Worm (Caenorhabditis elegans) whole organism, L3 larva: ENCODE data around the gene gtf-2A2.

Experiments
- R02D3.7 ChIP-seq: fragments of 150-350 bp; optimal IDR thresholded peaks from 2 replicates; lab custom pipeline; 2014; ENCODE audit warnings: missing biosample characterization, missing genetic modification characterization
- ZK546.5 ChIP-seq: sonication (generic microtip); optimal IDR thresholded peaks from 2 replicates; lab custom pipeline; 2017; ENCODE audit warnings: missing biosample characterization, missing genetic modification characterization
- aly-2 ChIP-seq: fragments of 150-350 bp; optimal IDR thresholded peaks from 2 replicates; lab custom pipeline; 2014; ENCODE audit warnings: missing biosample characterization, missing genetic modification characterization
- ama-1 ChIP-seq: fragments of 150-350 bp; optimal IDR thresholded peaks from 2 replicates; lab custom pipeline; 2018
- ceh-16 ChIP-seq: sonication (generic microtip); optimal IDR thresholded peaks from 2 replicates; lab custom pipeline; 2017; ENCODE audit warnings: missing biosample characterization, missing genetic modification characterization
- ceh-28 ChIP-seq: fragments of 150-350 bp; optimal IDR thresholded peaks from 2 replicates; lab custom pipeline; 2014; ENCODE audit warnings: missing biosample characterization, missing genetic modification reagents, missing genetic modification characterization
- ceh-82 ChIP-seq: fragments of 150-350 bp; optimal IDR thresholded peaks from 2 replicates; lab custom pipeline; 2014; ENCODE audit warnings: missing biosample characterization, missing genetic modification characterization
- ceh-9 ChIP-seq: sonication (generic microtip); optimal IDR thresholded peaks from 2 replicates; lab custom pipeline; 2018; ENCODE audit warnings: missing biosample characterization, missing genetic modification characterization
- daf-12 ChIP-seq: fragments of 150-350 bp; optimal IDR thresholded peaks from 2 replicates; lab custom pipeline; 2014; ENCODE audit warnings: missing biosample characterization, missing genetic modification reagents, missing genetic modification characterization
- egl-27 ChIP-seq: sonication (generic microtip); optimal IDR thresholded peaks from 4 replicates; lab custom pipeline; 2017; ENCODE audit warnings: missing biosample characterization, missing genetic modification reagents, missing genetic modification characterization
- egl-5 ChIP-seq: fragments of 150-350 bp; optimal IDR thresholded peaks from 2 replicates; lab custom pipeline; 2017; ENCODE audit warnings: missing biosample characterization, missing genetic modification reagents, missing genetic modification characterization, inconsistent platforms
- elt-1 ChIP-seq: fragments of 150-350 bp; optimal IDR thresholded peaks from 2 replicates; lab custom pipeline; 2014; ENCODE audit warnings: missing biosample characterization, missing genetic modification characterization
- elt-2 ChIP-seq: sonication (generic microtip); optimal IDR thresholded peaks from 2 replicates; lab custom pipeline; 2016; ENCODE audit warnings: missing genetic modification reagents, mild to moderate bottlenecking, missing genetic modification characterization, missing compliant biosample characterization
- fkh-10 ChIP-seq: sonication (generic microtip); optimal IDR thresholded peaks from 2 replicates; lab custom pipeline; 2017; ENCODE audit warnings: missing biosample characterization, missing genetic modification reagents, missing genetic modification characterization
- fkh-2 ChIP-seq: fragments of 150-350 bp; optimal IDR thresholded peaks from 2 replicates; lab custom pipeline; 2014; ENCODE audit warnings: missing biosample characterization, missing genetic modification reagents, missing genetic modification characterization
- fos-1 ChIP-seq: fragments of 150-350 bp; optimal IDR thresholded peaks from 2 replicates; lab custom pipeline; 2014; ENCODE audit warnings: missing biosample characterization, missing genetic modification characterization
- hmg-11 ChIP-seq: sonication (generic microtip); optimal IDR thresholded peaks from 2 replicates; lab custom pipeline; 2016; ENCODE audit warnings: missing genetic modification characterization, missing compliant biosample characterization
- lin-15B ChIP-seq: fragments of 150-350 bp; optimal IDR thresholded peaks from 2 replicates; lab custom pipeline; 2014; ENCODE audit warnings: missing biosample characterization, missing genetic modification characterization
- lin-39 ChIP-seq: fragments of 150-350 bp; optimal IDR thresholded peaks from 2 replicates; lab custom pipeline; 2018; ENCODE audit warnings: missing biosample characterization, missing genetic modification reagents, missing genetic modification characterization
- mdl-1 ChIP-seq: fragments of 150-350 bp; optimal IDR thresholded peaks from 2 replicates; lab custom pipeline; 2014; ENCODE audit warnings: missing biosample characterization, missing genetic modification characterization
- mml-1 ChIP-seq: fragments of 150-350 bp; sonication (generic microtip); optimal IDR thresholded peaks from 3 replicates; lab custom pipeline; 2014; ENCODE audit warnings: missing biosample characterization, missing genetic modification characterization
- nfya-1 ChIP-seq: sonication (generic microtip); optimal IDR thresholded peaks from 2 replicates; lab custom pipeline; 2017; ENCODE audit warnings: missing genetic modification characterization, mild to moderate bottlenecking, missing compliant biosample characterization, antibody characterized with exemption, moderate library complexity; ENCODE audit not compliant: insufficient read depth
- nhr-11 ChIP-seq: fragments of 150-350 bp; optimal IDR thresholded peaks from 2 replicates; lab custom pipeline; 2014; ENCODE audit warnings: missing biosample characterization, missing genetic modification characterization
- nhr-12 ChIP-seq: fragments of 150-350 bp; optimal IDR thresholded peaks from 2 replicates; lab custom pipeline; 2014; ENCODE audit warnings: missing biosample characterization, missing genetic modification characterization
- nhr-237 ChIP-seq: fragments of 150-350 bp; optimal IDR thresholded peaks from 2 replicates; lab custom pipeline; 2014; ENCODE audit warnings: missing biosample characterization, missing genetic modification characterization
- nhr-25 ChIP-seq: sonication (generic microtip); optimal IDR thresholded peaks from 2 replicates; lab custom pipeline; 2017; ENCODE audit warnings: missing biosample characterization, missing genetic modification characterization
- nhr-28 ChIP-seq: fragments of 150-350 bp; optimal IDR thresholded peaks from 2 replicates; lab custom pipeline; 2014; ENCODE audit warnings: missing biosample characterization, missing genetic modification characterization
- nhr-43 ChIP-seq: sonication (generic microtip); optimal IDR thresholded peaks from 2 replicates; lab custom pipeline; 2016; ENCODE audit warnings: mild to moderate bottlenecking, missing genetic modification characterization, missing compliant biosample characterization; ENCODE audit not compliant: poor library complexity, severe bottlenecking
- nhr-76 ChIP-seq: fragments of 150-350 bp; sonication (generic microtip); optimal IDR thresholded peaks from 5 replicates; lab custom pipeline; 2014; ENCODE audit warnings: missing biosample characterization, missing genetic modification characterization
- nhr-77 ChIP-seq: fragments of 150-350 bp; optimal IDR thresholded peaks from 2 replicates; lab custom pipeline; 2014; ENCODE audit warnings: missing biosample characterization, missing genetic modification characterization
- pha-4 ChIP-seq: fragments of 150-350 bp; optimal IDR thresholded peaks from 2 replicates; lab custom pipeline; 2014; ENCODE audit warnings: missing biosample characterization, missing genetic modification reagents, missing genetic modification characterization
- sea-2 ChIP-seq: fragments of 150-350 bp; sonication (generic microtip); optimal IDR thresholded peaks from 4 replicates; lab custom pipeline; 2014; ENCODE audit warnings: missing biosample characterization, missing genetic modification reagents, missing genetic modification characterization
- skn-1 ChIP-seq: fragments of 150-350 bp; optimal IDR thresholded peaks from 2 replicates; lab custom pipeline; 2014; ENCODE audit warnings: missing biosample characterization, missing genetic modification characterization
- snpc-4 ChIP-seq: fragments of 150-350 bp; optimal IDR thresholded peaks from 2 replicates; lab custom pipeline; 2014; ENCODE audit warnings: missing biosample characterization, missing genetic modification characterization
- unc-39 ChIP-seq: sonication (generic microtip); optimal IDR thresholded peaks from 4 replicates; lab custom pipeline; 2017; ENCODE audit warnings: missing biosample characterization, missing genetic modification characterization
- unc-62 ChIP-seq: fragments of 150-350 bp; sonication (generic microtip); optimal IDR thresholded peaks from 4 replicates; lab custom pipeline; 2014; ENCODE audit warnings: missing biosample characterization, missing genetic modification reagents, missing genetic modification characterization
- zag-1 ChIP-seq: fragments of 150-350 bp; optimal IDR thresholded peaks from 2 replicates; lab custom pipeline; 2014; ENCODE audit warnings: missing biosample characterization, missing genetic modification characterization
- ztf-4 ChIP-seq: fragments of 150-350 bp; optimal IDR thresholded peaks from 2 replicates; lab custom pipeline; 2014; ENCODE audit warnings: missing biosample characterization, missing genetic modification characterization

The gtf-2A2 gene

DNA sequence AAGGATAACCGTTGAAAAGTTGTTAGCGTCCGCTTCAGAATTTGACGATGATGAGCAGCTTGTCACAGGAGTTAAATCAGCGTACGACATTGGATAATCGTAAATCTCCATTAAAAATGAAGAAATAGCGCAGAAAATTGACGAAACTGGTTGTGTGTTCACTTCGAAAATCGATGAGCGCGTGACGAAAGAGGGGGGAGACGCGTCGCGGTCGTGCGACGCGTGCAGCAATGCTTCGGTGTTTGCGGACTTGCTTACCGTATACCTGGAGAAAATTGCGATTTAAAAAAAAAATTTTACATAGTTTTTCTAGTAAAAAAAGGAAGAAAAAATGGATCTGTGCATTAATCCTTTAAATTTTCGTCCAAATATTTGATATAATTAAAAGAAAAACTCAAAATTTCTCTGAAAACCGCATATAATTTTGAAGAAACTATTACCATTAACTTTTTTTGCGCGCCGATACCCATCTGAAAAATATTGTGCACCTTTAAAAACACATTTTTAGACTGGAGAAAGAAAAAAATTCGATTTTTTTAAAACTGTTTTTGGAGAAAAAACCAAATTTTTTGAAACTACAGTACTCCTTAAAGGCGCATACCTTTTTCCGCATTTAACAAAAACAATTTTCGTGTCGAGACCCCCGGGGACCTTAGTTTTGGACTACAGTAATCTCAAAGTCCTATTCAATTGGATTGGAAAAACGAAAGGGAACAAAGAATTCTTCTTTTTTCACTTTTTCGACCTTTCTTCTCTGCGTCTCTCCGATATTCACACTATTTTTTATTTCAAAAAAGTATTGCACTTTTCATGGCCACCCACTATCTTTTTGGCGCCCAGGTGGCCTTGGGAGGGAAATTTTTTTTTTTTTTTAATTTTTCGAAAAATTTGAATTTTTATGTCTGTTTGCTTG is 25.9 kb upstream of the gtf-2A2 start (continued):
- TF ChIP-seq R02D3.7 (tag; lab: Kevin White, UChicago) (peak; percentile 53), nhr-77 (tag; lab: Kevin White, UChicago) (peak; percentile 68), nhr-11 (no peak), ztf-4 (tag; lab: Kevin White, UChicago) (no peak), daf-12 (tag; lab: Kevin White, UChicago) (no peak), egl-27 (no peak), nhr-76 (tag; lab: Kevin White, UChicago) (no peak)

DNA sequence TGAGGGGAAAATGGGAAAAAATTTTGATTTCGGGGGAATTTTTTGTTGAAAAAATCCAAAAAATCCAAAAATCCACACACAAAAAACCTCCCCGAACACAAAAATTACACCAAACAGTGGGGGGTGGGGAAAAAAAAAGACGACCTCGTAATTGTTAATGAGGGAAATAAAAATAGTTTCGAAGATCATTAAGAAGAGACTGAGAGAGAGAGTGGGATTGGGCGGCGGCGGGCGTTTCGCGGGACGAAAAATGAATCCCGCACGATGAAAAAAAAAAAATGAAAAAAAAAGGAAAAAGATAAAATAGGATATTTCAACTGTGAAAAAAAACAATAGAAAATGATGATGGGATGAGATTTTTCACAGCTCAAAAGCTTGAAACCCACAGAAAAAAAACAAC is 24.9 kb upstream of the gtf-2A2 start, which contains the start of gene gldi-8:
Gene gldi-8, minus strand, starts transcription at position 58 of the 400 bp plus-strand sequence.
- no peak for TF ChIP-seq skn-1 (tag; lab: Kevin White, UChicago)
- TF ChIP-seq ceh-9 (tag; lab: Kevin White, UChicago), result no peak
- TF ChIP-seq nhr-43 (tag; lab: Kevin White, UChicago), result no peak
- no peak for TF ChIP-seq lin-15B (tag; lab: Kevin White, UChicago)
- TF ChIP-seq snpc-4, result peak; percentile 56
- TF ChIP-seq egl-5 (tag; lab: Kevin White, UChicago), result peak; percentile 15
- TF ChIP-seq mdl-1 (tag; lab: Kevin White, UChicago), result no peak
- TF ChIP-seq, all 47 proteins: peak for 2

DNA sequence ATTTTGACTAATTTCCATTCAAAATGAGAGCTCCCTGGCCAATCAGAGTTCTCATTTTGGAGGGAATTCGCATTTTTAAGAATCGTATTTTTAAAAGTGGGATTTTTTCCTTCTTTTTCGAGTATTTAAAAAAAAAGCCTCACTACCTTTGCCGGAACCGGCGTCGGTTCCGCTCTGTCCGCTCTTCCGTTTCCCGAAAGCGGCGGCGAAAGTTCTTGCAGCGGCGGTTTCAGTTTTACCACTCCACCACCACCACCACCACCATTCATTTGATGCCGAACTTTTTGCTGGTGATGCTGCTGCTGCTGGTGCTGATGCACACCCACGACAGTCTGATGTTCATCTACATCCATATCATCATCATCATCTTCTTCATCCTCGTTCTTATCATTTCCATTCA is 22.5 kb upstream of the gtf-2A2 start:
- TF ChIP-seq snpc-4, result no peak
- TF ChIP-seq daf-12 (tag; lab: Kevin White, UChicago), result no peak

DNA sequence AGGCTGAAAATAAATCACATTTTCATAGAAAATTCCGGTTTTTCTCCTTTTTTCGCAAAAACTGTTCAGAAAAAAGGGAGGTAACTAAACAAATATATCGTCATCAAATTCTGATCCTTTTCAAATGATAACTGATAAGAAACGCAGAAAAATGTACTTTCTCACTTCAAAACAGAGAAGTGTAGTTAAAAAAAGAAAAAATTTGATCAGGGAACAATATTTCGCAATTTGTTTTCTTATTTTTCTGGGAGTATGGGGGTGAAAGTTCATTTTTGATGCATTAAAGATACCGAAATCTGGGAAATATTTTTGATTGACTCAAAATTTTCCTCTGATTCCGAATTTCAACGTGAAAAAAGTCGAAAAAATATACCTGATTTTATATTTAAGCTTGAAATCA is 18.4 kb upstream of the gtf-2A2 start:
- TF ChIP-seq pha-4 (tag; lab: Kevin White, UChicago) (peak; percentile 30), elt-2 (tag; lab: Kevin White, UChicago) (peak; percentile 29), ztf-4 (tag; lab: Kevin White, UChicago) (no peak)

DNA sequence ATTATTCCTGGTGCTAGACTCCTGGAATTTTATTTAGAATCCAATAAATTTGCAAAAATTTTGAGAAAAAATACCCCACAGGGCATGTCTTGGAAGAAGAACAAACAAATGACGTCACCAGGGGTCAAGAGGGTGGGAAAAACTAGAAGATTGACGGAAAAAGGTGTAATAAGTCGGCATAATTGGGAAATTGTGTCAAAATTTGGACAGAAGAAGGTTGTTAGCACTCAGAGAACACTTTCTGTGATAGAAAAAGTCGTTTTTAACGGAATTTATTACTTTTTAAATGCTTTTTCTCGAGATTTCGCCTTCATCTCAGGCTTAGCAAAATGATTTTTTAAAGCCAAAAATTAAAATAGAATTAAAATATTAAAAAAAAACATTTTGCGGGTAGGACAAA is 17.3 kb upstream of the gtf-2A2 start:
- TF ChIP-seq elt-2 (tag; lab: Kevin White, UChicago), result no peak
- no peak for TF ChIP-seq lin-39 (tag; lab: Kevin White, UChicago)
- TF ChIP-seq ceh-28, result no peak
- no peak for TF ChIP-seq pha-4 (tag; lab: Kevin White, UChicago)
- TF ChIP-seq lin-15B (tag; lab: Kevin White, UChicago), result no peak

DNA sequence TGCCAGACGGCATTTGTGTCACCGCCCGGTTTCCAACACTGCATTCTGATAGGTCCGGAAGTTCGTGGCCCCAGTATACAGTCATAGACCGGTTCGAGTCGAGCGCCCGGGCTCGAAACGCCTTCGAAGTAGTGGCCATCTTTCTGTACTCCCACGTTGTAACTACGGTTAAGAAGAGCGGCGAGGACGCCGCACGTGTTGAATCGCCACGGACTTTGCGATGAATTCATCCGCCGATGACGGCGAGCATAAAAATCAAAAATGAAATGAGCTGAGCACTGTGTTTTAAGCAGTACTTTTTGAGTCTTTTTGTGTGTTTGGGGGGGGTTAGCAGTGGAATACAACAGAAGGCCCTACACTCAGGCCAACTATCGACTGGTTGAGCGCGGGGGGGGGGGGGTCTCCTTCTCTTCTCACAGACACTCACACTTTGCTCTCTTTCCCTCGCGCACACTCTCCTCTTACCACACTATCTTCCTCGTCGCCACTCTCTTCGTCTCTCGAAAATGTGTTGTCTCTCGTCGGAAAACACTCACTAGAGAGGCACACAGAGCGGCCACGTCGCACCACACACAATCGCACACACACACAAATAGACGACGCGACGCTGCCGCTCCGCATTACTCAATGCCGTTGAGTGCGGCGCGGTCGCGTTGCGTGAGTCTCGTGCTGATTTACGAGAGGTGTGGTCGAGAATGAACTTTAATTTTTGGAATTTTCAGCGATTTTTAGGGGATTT is 16.2 kb upstream of the gtf-2A2 start, which contains the start of gene epc-1:
Gene epc-1, minus strand, starts transcription at position 367 of the 739 bp plus-strand sequence.
- TF ChIP-seq snpc-4, result peak; percentile 46
- TF ChIP-seq unc-62 (GFP tag; lab: Kevin White, UChicago), result peak; percentile 36
- peak; percentile 82 for TF ChIP-seq skn-1 (tag; lab: Kevin White, UChicago)
- peak; percentile 95 for TF ChIP-seq nfya-1 (tag; lab: Kevin White, UChicago)
- peak; percentile 68 for TF ChIP-seq R02D3.7 (tag; lab: Kevin White, UChicago)
- TF ChIP-seq lin-15B (tag; lab: Kevin White, UChicago), result peak; percentile 88
- peak; percentile 63 for TF ChIP-seq fkh-10 (GFP tag; lab: Kevin White, UChicago)
- no peak for TF ChIP-seq nhr-12 (tag; lab: Kevin White, UChicago)
- no peak for TF ChIP-seq ceh-9 (tag; lab: Kevin White, UChicago)
- no peak for TF ChIP-seq nhr-237 (tag; lab: Kevin White, UChicago)
- TF ChIP-seq sea-2 (GFP tag; lab: Kevin White, UChicago), result peak; percentile 97
- TF ChIP-seq ama-1 (lab: Kevin White, UChicago), result peak; percentile 93
- no peak for TF ChIP-seq unc-39
- no peak for TF ChIP-seq fkh-2 (tag; lab: Kevin White, UChicago)
- TF ChIP-seq nhr-77 (tag; lab: Kevin White, UChicago), result no peak
- peak; percentile 90 for TF ChIP-seq ceh-28
- TF ChIP-seq ZK546.5 (tag; lab: Kevin White, UChicago), result no peak
- TF ChIP-seq daf-12 (tag; lab: Kevin White, UChicago), result no peak
- peak; percentile 70 for TF ChIP-seq elt-1
- TF ChIP-seq mdl-1 (tag; lab: Kevin White, UChicago), result peak; percentile 80
- peak; percentile 54 for TF ChIP-seq egl-5 (tag; lab: Kevin White, UChicago)
- no peak for TF ChIP-seq ceh-16 (tag; lab: Kevin White, UChicago)
- peak; percentile 92 for TF ChIP-seq nhr-25 (tag; lab: Kevin White, UChicago)
- no peak for TF ChIP-seq mml-1 (tag; lab: Kevin White, UChicago)
- no peak for TF ChIP-seq nhr-28
- TF ChIP-seq fos-1 (tag; lab: Kevin White, UChicago), result no peak
- TF ChIP-seq aly-2 (tag; lab: Kevin White, UChicago), result no peak
- peak; percentile 91 for TF ChIP-seq lin-39 (tag; lab: Kevin White, UChicago)
- TF ChIP-seq ceh-82, result peak; percentile 83
- TF ChIP-seq hmg-11, result peak; percentile 96
- TF ChIP-seq zag-1 (tag; lab: Kevin White, UChicago), result peak; percentile 1
- TF ChIP-seq ztf-4 (tag; lab: Kevin White, UChicago), result peak; percentile 82
